Worm (Caenorhabditis elegans): Measurements from ENCODE around the gene osta-3.
A peak's percentile ranks its signal among the peaks of the same experiment; 100 is the strongest.

osta-3 gene

DNA sequence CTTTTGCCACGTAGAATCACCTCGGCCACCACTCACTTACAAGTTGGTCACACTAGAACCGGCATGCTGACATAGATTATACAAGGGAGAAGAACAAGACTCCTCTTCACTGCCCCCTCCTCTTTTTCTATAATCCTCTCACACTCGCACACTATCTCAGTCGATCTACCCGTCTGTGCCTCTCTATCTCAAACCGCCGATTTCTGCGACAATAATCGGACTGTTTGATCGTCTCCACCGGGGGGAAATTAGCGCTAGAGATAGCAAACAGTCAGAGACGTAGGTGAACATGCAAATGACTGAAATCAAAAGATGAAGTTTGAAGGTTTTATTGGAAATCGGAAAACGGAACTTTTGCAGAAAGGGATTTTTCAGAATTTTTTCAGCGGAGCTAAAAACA is 10.1 kb downstream of the osta-3 start (continued):
- no peak for TF ChIP-seq pqm-1 (tag; optimal IDR thresholded peaks at IDR 0.05)
- TF ChIP-seq unc-3 (GFP tag; conservative IDR thresholded peaks at IDR 0.05) = no peak
- no peak for TF ChIP-seq unc-3 (tag; optimal IDR thresholded peaks at IDR 0.05)
- no peak for TF ChIP-seq ceh-14 (tag; optimal IDR thresholded peaks at IDR 0.05)
- TF ChIP-seq K09A11.1 (tag; optimal IDR thresholded peaks at IDR 0.05; ENCODE audit: insufficient read depth) = no peak
- TF ChIP-seq unc-86 (tag; optimal IDR thresholded peaks at IDR 0.05) = no peak
- peak; percentile 60 for TF ChIP-seq rnt-1 (tag; optimal IDR thresholded peaks at IDR 0.05)
- TF ChIP-seq ref-2 (tag; optimal IDR thresholded peaks at IDR 0.05) = peak; percentile 60
- TF ChIP-seq tbx-7 (tag; optimal IDR thresholded peaks at IDR 0.05) = no peak
- TF ChIP-seq sdc-2 (tag; optimal IDR thresholded peaks at IDR 0.05) = no peak
- TF ChIP-seq ceh-48 (tag; optimal IDR thresholded peaks at IDR 0.05) = no peak
- TF ChIP-seq unc-42 (tag; optimal IDR thresholded peaks at IDR 0.05) = no peak
- TF ChIP-seq madf-2 (tag; optimal IDR thresholded peaks at IDR 0.05) = no peak
- TF ChIP-seq pat-9 (tag; optimal IDR thresholded peaks at IDR 0.05) = no peak
- TF ChIP-seq ceh-30 (tag; optimal IDR thresholded peaks at IDR 0.05) = no peak
- no peak for TF ChIP-seq syd-9 (tag; optimal IDR thresholded peaks at IDR 0.05)
- no peak for TF ChIP-seq ztf-16 (tag; optimal IDR thresholded peaks at IDR 0.05)
- TF ChIP-seq ceh-18 (tag; optimal IDR thresholded peaks at IDR 0.05) = peak; percentile 18
- TF ChIP-seq hlh-8 (tag; optimal IDR thresholded peaks at IDR 0.05) = no peak
- no peak for TF ChIP-seq hlh-6 (tag; optimal IDR thresholded peaks at IDR 0.05)
- peak; percentile 49 for TF ChIP-seq pax-1 (tag; optimal IDR thresholded peaks at IDR 0.05)
- no peak for TF ChIP-seq sox-4 (tag; optimal IDR thresholded peaks at IDR 0.05)
- no peak for TF ChIP-seq ahr-1 (tag; optimal IDR thresholded peaks at IDR 0.05)
- no peak for TF ChIP-seq nhr-232 (tag; optimal IDR thresholded peaks at IDR 0.05)
- TF ChIP-seq gmeb-2 (tag; optimal IDR thresholded peaks at IDR 0.05) = no peak
- no peak for TF ChIP-seq F13H6.1 (tag; optimal IDR thresholded peaks at IDR 0.05)
- TF ChIP-seq ama-1 (optimal IDR thresholded peaks at IDR 0.05) = no peak
- TF ChIP-seq C08G9.2 (tag; optimal IDR thresholded peaks at IDR 0.05) = no peak
- TF ChIP-seq dmd-4 (tag; optimal IDR thresholded peaks at IDR 0.05; ENCODE audit: borderline replicate concordance) = no peak
- no peak for TF ChIP-seq hlh-15 (tag; optimal IDR thresholded peaks at IDR 0.05)
- no peak for TF ChIP-seq pag-3 (tag; optimal IDR thresholded peaks at IDR 0.05; ENCODE audit: borderline replicate concordance)
- no peak for TF ChIP-seq ceh-24 (tag; optimal IDR thresholded peaks at IDR 0.05)
- TF ChIP-seq hlh-30 (tag; optimal IDR thresholded peaks at IDR 0.05; ENCODE audit: insufficient read depth) = no peak
- no peak for TF ChIP-seq fkh-6 (tag; optimal IDR thresholded peaks at IDR 0.05)
- TF ChIP-seq lin-11 (tag; optimal IDR thresholded peaks at IDR 0.05) = no peak
- TF ChIP-seq lim-6 (tag; optimal IDR thresholded peaks at IDR 0.05) = no peak
- TF ChIP-seq Y22D7AL.16 (tag; optimal IDR thresholded peaks at IDR 0.05) = no peak
- no peak for TF ChIP-seq che-1 (tag; optimal IDR thresholded peaks at IDR 0.05)
- TF ChIP-seq nhr-11 (tag; optimal IDR thresholded peaks at IDR 0.05) = no peak
- TF ChIP-seq fax-1 (tag; optimal IDR thresholded peaks at IDR 0.05) = no peak
- TF ChIP-seq ceh-19 (GFP tag; optimal IDR thresholded peaks at IDR 0.05) = no peak
- TF ChIP-seq sox-2 (GFP tag; IDR thresholded peaks at IDR 0.05) = no peak
- no peak for TF ChIP-seq unc-55 (GFP tag; optimal IDR thresholded peaks at IDR 0.05)
- no peak for TF ChIP-seq npax-4 (tag; optimal IDR thresholded peaks at IDR 0.05)
- no peak for TF ChIP-seq zip-5 (tag; optimal IDR thresholded peaks at IDR 0.05)
- no peak for TF ChIP-seq K02D7.2 (tag; optimal IDR thresholded peaks at IDR 0.05)
- no peak for TF ChIP-seq C38D4.7 (GFP tag; optimal IDR thresholded peaks at IDR 0.05)
- TF ChIP-seq nfya-1 (tag; optimal IDR thresholded peaks at IDR 0.05) = peak; percentile 23
- TF ChIP-seq pha-2 (tag; optimal IDR thresholded peaks at IDR 0.05) = peak; percentile 46
- TF ChIP-seq ttx-3 (tag; optimal IDR thresholded peaks at IDR 0.05) = no peak

Measured in whole organism, late embryonic.